Fruit fly (Drosophila melanogaster) whole organism, pupa: ENCODE measurements around the gene CG13928.

Experiments used
- CG10348 ChIP-seq: fragments of 200-800 bp; sonication (Bioruptor generic); IDR thresholded peaks from 2 replicates; pipeline ENCODE4 v1.3.6; 2022; ENCODE audit warnings: missing biosample characterization, missing genetic modification characterization
- CG12605 ChIP-seq: fragments of 200-800 bp; sonication (Bioruptor generic); IDR thresholded peaks from 2 replicates; pipeline ENCODE4 v1.3.6; 2022; ENCODE audit warnings: missing biosample characterization, missing genetic modification characterization
- CG13204 ChIP-seq: fragments of 200-800 bp; sonication (Bioruptor generic); optimal IDR thresholded peaks from 2 replicates; lab custom pipeline; 2018; ENCODE audit warnings: missing biosample characterization, mild to moderate bottlenecking, missing genetic modification characterization, moderate library complexity
- CG14655 ChIP-seq: fragments of 200-800 bp; sonication (Bioruptor generic); optimal IDR thresholded peaks from 3 replicates; lab custom pipeline; 2017; ENCODE audit warnings: mild to moderate bottlenecking, missing biosample characterization, missing genetic modification reagents, missing genetic modification characterization
- CG15710 ChIP-seq: fragments of 200-800 bp; sonication (Bioruptor generic); optimal IDR thresholded peaks from 2 replicates; lab custom pipeline; 2018; ENCODE audit warnings: missing biosample characterization, mild to moderate bottlenecking, missing genetic modification characterization, moderate library complexity
- CG17806 ChIP-seq: fragments of 200-800 bp; sonication (Bioruptor generic); optimal IDR thresholded peaks from 2 replicates; lab custom pipeline; 2018; ENCODE audit warnings: missing biosample characterization, mild to moderate bottlenecking, missing genetic modification characterization, moderate library complexity
- CG32121 ChIP-seq: fragments of 200-800 bp; sonication (Bioruptor generic); IDR thresholded peaks from 2 replicates; pipeline ENCODE4 v1.3.6; 2022; ENCODE audit warnings: missing biosample characterization, missing genetic modification characterization
- CG34367 ChIP-seq: fragments of 200-800 bp; sonication (Bioruptor generic); optimal IDR thresholded peaks from 2 replicates; lab custom pipeline; 2018; ENCODE audit warnings: missing biosample characterization, mild to moderate bottlenecking, missing genetic modification characterization
- CG4496 ChIP-seq: fragments of 200-800 bp; sonication (Bioruptor generic); IDR thresholded peaks from 3 replicates; pipeline ENCODE4 v1.3.6; 2022; ENCODE audit warnings: missing biosample characterization, missing genetic modification characterization
- CG8159 ChIP-seq: fragments of 200-800 bp; sonication (Bioruptor generic); optimal IDR thresholded peaks from 3 replicates; lab custom pipeline; 2018; ENCODE audit warnings: missing biosample characterization, mild to moderate bottlenecking, missing genetic modification characterization, moderate library complexity
- CG8301 ChIP-seq: fragments of 200-800 bp; sonication (Bioruptor generic); optimal IDR thresholded peaks from 2 replicates; lab custom pipeline; 2018; ENCODE audit warnings: missing biosample characterization, mild to moderate bottlenecking, missing genetic modification characterization
- CG9948 ChIP-seq: fragments of 200-800 bp; sonication (Bioruptor generic); optimal IDR thresholded peaks from 2 replicates; lab custom pipeline; 2018; ENCODE audit warnings: missing biosample characterization, mild to moderate bottlenecking, missing genetic modification characterization, moderate library complexity
- D1 ChIP-seq: fragments of 200-800 bp; sonication (Bioruptor generic); optimal IDR thresholded peaks from 2 replicates; lab custom pipeline; 2018; ENCODE audit warnings: missing biosample characterization, mild to moderate bottlenecking, missing genetic modification characterization, moderate library complexity
- EcR ChIP-seq: fragments of 200-800 bp; sonication (Bioruptor generic); optimal IDR thresholded peaks from 3 replicates; lab custom pipeline; 2019; ENCODE audit warnings: missing biosample characterization, missing genetic modification characterization, mild to moderate bottlenecking, moderate library complexity, missing genetic modification reagents
- Ets98B ChIP-seq: fragments of 200-800 bp; sonication (Bioruptor generic); IDR thresholded peaks from 2 replicates; pipeline ENCODE4 v1.3.6; 2022; ENCODE audit warnings: missing biosample characterization, missing genetic modification characterization
- Pif1A ChIP-seq: fragments of 200-800 bp; sonication (Bioruptor generic); optimal IDR thresholded peaks from 3 replicates; lab custom pipeline; 2016; ENCODE audit warnings: missing biosample characterization, missing genetic modification characterization
- Pif1B ChIP-seq: fragments of 200-800 bp; sonication (Bioruptor generic); optimal IDR thresholded peaks from 3 replicates; lab custom pipeline; 2016; ENCODE audit warnings: missing biosample characterization, missing genetic modification characterization
- Snoo ChIP-seq: fragments of 200-800 bp; sonication (Bioruptor generic); optimal IDR thresholded peaks from 3 replicates; lab custom pipeline; 2017; ENCODE audit warnings: missing biosample characterization, mild to moderate bottlenecking, missing genetic modification characterization, inconsistent platforms
- fd96Ca ChIP-seq: fragments of 200-800 bp; sonication (Bioruptor generic); IDR thresholded peaks from 3 replicates; pipeline ENCODE4 v1.3.6; 2022; ENCODE audit warnings: missing biosample characterization, missing genetic modification characterization
- gl ChIP-seq: fragments of 200-800 bp; sonication (Bioruptor generic); optimal IDR thresholded peaks from 2 replicates; lab custom pipeline; 2018; ENCODE audit warnings: missing biosample characterization, mild to moderate bottlenecking, missing genetic modification characterization
- rn ChIP-seq: fragments of 200-800 bp; sonication (Bioruptor generic); IDR thresholded peaks from 2 replicates; pipeline ENCODE4 v1.3.6; 2022; ENCODE audit warnings: missing biosample characterization, missing genetic modification characterization

Gene CG13928

DNA sequence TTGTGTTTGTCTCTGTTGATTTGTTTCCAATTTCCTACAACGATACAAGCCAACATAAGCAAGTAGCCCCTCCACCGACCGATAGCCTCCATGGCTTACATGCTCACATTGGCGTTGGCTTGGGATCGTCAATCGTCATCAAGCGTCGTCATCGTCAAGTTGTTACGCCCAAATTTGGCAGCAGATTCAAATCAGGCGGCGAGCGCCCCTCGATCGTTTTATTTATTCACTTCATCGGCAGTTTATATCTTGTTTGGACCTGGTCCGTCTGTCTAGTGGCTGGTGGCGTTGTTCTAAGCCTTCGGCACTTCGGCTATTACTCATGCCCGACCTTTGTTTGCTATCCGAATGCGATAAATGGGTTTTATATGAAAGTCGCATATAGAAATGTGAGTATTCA is 38.0 kb downstream of the CG13928 start:
- TF ChIP-seq CG10348 (GFP tag; lab: Robert Waterston, UW) (no peak), Ets98B (GFP tag; lab: Robert Waterston, UW) (no peak), D1 (tag; lab: Kevin White, UChicago) (no peak), CG14655 (GFP tag; lab: Kevin White, UChicago) (no peak), Pif1B (GFP tag; lab: Kevin White, UChicago) (no peak), CG32121 (GFP tag; lab: Robert Waterston, UW) (no peak)

DNA sequence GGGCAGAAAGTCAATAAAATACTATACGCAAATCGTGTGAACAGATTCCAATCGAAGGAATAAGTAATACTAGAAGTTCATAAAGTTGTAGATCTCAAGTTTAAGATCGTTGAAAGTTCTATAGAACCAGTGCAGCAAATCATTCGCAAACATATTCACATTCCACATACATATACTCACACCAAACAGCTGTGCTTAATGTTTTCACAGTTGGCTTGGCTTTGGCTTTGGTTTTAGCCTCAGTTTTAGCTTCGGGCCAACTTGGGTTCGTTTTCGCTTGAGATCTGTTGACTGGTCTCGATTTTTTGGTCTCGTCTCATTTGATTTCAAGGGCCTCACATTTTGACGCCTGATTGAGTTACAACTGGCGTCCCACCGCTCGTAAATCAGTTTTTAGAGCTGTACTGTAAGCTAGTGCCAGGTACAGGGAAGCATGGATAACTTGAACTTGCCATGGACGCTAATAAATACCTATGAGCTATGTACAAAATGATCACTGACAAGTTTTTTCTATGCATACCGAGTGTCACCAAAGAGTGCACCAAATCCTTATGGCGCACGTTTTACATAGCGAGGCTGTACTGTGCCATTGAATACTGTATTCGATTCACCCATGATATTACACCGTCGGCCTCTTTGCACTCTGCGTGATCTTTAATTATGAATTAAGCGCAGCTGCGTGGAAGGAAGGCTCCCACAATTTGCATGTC is 40.9 kb downstream of the CG13928 start:
- TF ChIP-seq rn (GFP tag; lab: Robert Waterston, UW) (peak; percentile 53), Ets98B (GFP tag; lab: Robert Waterston, UW) (peak; percentile 80), gl (tag; lab: Kevin White, UChicago) (peak; percentile 79), CG4496 (GFP tag; lab: Robert Waterston, UW) (peak; percentile 86), CG10348 (GFP tag; lab: Robert Waterston, UW) (0 out of 2 replicates have a peak, but pooled peaks have one; percentile 53), CG32121 (GFP tag; lab: Robert Waterston, UW) (peak; percentile 79), EcR (GFP tag; lab: Kevin White, UChicago) (peak; percentile 4), CG8159 (tag; lab: Kevin White, UChicago) (peak; percentile 85), CG34367 (tag; lab: Kevin White, UChicago) (peak; percentile 85), CG12605 (GFP tag; lab: Robert Waterston, UW) (peak; percentile 47; the same call in 1 of the 2 replicates), CG15710 (tag; lab: Kevin White, UChicago) (peak; percentile 89), CG8301 (tag; lab: Kevin White, UChicago) (peak; percentile 64), CG17806 (tag; lab: Kevin White, UChicago) (peak; percentile 81), D1 (tag; lab: Kevin White, UChicago) (no peak), CG14655 (GFP tag; lab: Kevin White, UChicago) (peak; percentile 72), fd96Ca (GFP tag; lab: Robert Waterston, UW) (peak; percentile 85), Snoo (tag; lab: Kevin White, UChicago) (peak; percentile 70), CG9948 (tag; lab: Kevin White, UChicago) (peak; percentile 75), Pif1B (GFP tag; lab: Kevin White, UChicago) (peak; percentile 79), CG13204 (GFP tag; lab: Kevin White, UChicago) (peak; percentile 79), Pif1A (peak; percentile 78)

DNA sequence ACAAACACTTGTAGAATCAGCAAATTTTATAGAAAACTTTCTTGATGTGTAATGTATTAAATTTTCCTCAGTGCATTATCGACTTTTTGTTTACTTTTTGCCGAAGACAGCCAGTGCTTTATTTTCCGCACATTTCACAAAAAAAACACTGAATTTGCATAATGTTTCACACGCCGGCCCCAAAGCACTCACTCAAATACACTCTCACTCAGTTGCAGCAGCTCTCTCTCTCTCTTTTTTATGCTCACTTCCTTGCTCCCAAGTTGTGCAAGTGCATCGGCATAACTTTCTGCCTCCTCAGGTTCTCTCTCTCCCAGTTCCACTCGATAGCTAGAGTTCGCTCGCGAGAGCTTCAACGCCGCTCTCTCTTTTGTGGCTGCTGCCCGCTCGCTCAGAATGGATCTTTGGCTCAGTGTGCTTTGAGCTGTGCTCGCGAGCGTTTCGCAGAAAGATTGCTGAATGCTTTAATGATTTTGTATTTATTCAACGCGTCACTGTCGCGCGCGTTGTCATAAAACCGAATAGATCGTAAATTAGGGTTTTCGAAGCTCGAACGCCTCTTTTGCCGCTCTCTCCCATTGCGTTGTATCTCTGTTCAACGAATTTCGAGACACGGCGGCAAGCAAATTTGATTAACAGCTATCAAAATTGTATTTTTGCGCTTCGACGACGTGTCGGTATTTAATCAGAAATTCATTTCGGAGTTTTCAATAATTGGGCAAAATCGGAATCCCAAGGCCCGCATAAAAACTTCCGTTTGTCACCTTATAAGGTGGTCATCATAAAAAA is 41.7 kb downstream of the CG13928 start:
- TF ChIP-seq CG32121 (GFP tag; lab: Robert Waterston, UW) (peak; percentile 60; the same call in 1 of the 2 replicates), fd96Ca (GFP tag; lab: Robert Waterston, UW) (peak; percentile 68), EcR (GFP tag; lab: Kevin White, UChicago) (peak; percentile 77), D1 (tag; lab: Kevin White, UChicago) (no peak), CG34367 (tag; lab: Kevin White, UChicago) (peak; percentile 9), CG13204 (GFP tag; lab: Kevin White, UChicago) (peak; percentile 46), CG12605 (GFP tag; lab: Robert Waterston, UW) (peak; percentile 92), CG8159 (tag; lab: Kevin White, UChicago) (peak; percentile 55), Pif1B (GFP tag; lab: Kevin White, UChicago) (peak; percentile 88), CG10348 (GFP tag; lab: Robert Waterston, UW) (no peak), CG9948 (tag; lab: Kevin White, UChicago) (peak; percentile 23), CG17806 (tag; lab: Kevin White, UChicago) (peak; percentile 47), Ets98B (GFP tag; lab: Robert Waterston, UW) (peak; percentile 85), rn (GFP tag; lab: Robert Waterston, UW) (0 out of 2 replicates have a peak, but pooled peaks have one; percentile 12), CG8301 (tag; lab: Kevin White, UChicago) (peak; percentile 59), CG14655 (GFP tag; lab: Kevin White, UChicago) (peak; percentile 82), CG4496 (GFP tag; lab: Robert Waterston, UW) (peak; percentile 81), CG15710 (tag; lab: Kevin White, UChicago) (no peak), Pif1A (peak; percentile 76), gl (tag; lab: Kevin White, UChicago) (peak; percentile 53), Snoo (tag; lab: Kevin White, UChicago) (peak; percentile 31)

DNA sequence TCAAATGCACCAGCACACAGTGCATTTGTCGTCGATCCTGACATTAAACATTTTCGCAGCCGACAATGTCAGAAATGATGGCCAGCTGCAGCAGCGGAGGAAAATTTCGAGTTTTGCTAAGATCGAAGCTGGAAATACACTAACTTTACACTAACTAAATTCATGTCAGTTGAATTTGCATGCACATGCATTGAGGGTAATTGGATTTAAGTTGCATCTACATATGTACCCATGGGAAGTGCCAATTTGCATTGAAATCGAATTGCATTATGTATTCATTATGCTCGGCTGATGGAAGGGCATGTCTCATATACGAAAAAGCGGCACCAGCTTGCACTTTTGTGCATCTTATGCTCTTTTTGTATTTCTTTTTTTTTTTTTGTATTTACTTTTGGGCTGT is 43.4 kb downstream of the CG13928 start:
- TF ChIP-seq CG14655 (GFP tag; lab: Kevin White, UChicago) (peak; percentile 87), CG17806 (tag; lab: Kevin White, UChicago) (peak; percentile 79), CG9948 (tag; lab: Kevin White, UChicago) (peak; percentile 71), EcR (GFP tag; lab: Kevin White, UChicago) (no peak), Ets98B (GFP tag; lab: Robert Waterston, UW) (peak; percentile 97), rn (GFP tag; lab: Robert Waterston, UW) (peak; percentile 93), Snoo (tag; lab: Kevin White, UChicago) (peak; percentile 90), CG10348 (GFP tag; lab: Robert Waterston, UW) (peak; percentile 82), CG12605 (GFP tag; lab: Robert Waterston, UW) (peak; percentile 88), CG8159 (tag; lab: Kevin White, UChicago) (peak; percentile 83), CG32121 (GFP tag; lab: Robert Waterston, UW) (peak; percentile 95), CG15710 (tag; lab: Kevin White, UChicago) (peak; percentile 62), CG8301 (tag; lab: Kevin White, UChicago) (peak; percentile 86), Pif1B (GFP tag; lab: Kevin White, UChicago) (peak; percentile 84), CG4496 (GFP tag; lab: Robert Waterston, UW) (peak; percentile 96), CG13204 (GFP tag; lab: Kevin White, UChicago) (no peak), gl (tag; lab: Kevin White, UChicago) (peak; percentile 67), D1 (tag; lab: Kevin White, UChicago) (no peak), fd96Ca (GFP tag; lab: Robert Waterston, UW) (peak; percentile 97), CG34367 (tag; lab: Kevin White, UChicago) (peak; percentile 30), Pif1A (peak; percentile 90)
